Worm (Caenorhabditis elegans) whole organism, L2 larva: ENCODE measurements around the gene M88.3.

Experiments used
- C34F6.9 ChIP-seq: fragments of 150-350 bp; optimal IDR thresholded peaks from 2 replicates; lab custom pipeline; 2014; ENCODE audit warnings: missing biosample characterization, missing genetic modification characterization
- F13H6.1 ChIP-seq: sonication (generic microtip); optimal IDR thresholded peaks from 2 replicates; lab custom pipeline; 2016; ENCODE audit warnings: missing genetic modification characterization, missing compliant biosample characterization
- R02D3.7 ChIP-seq: fragments of 150-350 bp; optimal IDR thresholded peaks from 2 replicates; lab custom pipeline; 2014; ENCODE audit warnings: missing biosample characterization, missing genetic modification characterization
- Y55F3AM.14 ChIP-seq: fragments of 200-800 bp; sonication (Bioruptor generic); optimal IDR thresholded peaks from 2 replicates; lab custom pipeline; 2018; ENCODE audit warnings: mild to moderate bottlenecking, missing genetic modification characterization, missing compliant biosample characterization
- alr-1 ChIP-seq: fragments of 150-350 bp; optimal IDR thresholded peaks from 2 replicates; lab custom pipeline; 2014; ENCODE audit warnings: missing biosample characterization, missing genetic modification characterization
- aly-2 ChIP-seq: fragments of 150-350 bp; optimal IDR thresholded peaks from 2 replicates; lab custom pipeline; 2014; ENCODE audit warnings: missing biosample characterization, missing genetic modification characterization
- ama-1 ChIP-seq: fragments of 150-350 bp; optimal IDR thresholded peaks from 2 replicates; lab custom pipeline; 2018; ENCODE audit warnings: inconsistent platforms
- blmp-1 ChIP-seq: sonication (generic microtip); optimal IDR thresholded peaks from 2 replicates; lab custom pipeline; 2017; ENCODE audit warnings: missing genetic modification characterization, mild to moderate bottlenecking, missing compliant biosample characterization, antibody characterized with exemption, moderate library complexity; ENCODE audit not compliant: insufficient read depth
- ceh-82 ChIP-seq: fragments of 150-350 bp; optimal IDR thresholded peaks from 2 replicates; lab custom pipeline; 2014; ENCODE audit warnings: missing biosample characterization, missing genetic modification characterization
- crh-2 ChIP-seq: sonication (generic microtip); optimal IDR thresholded peaks from 2 replicates; lab custom pipeline; 2017; ENCODE audit warnings: missing biosample characterization, missing genetic modification characterization
- egl-27 ChIP-seq: sonication (generic microtip); optimal IDR thresholded peaks from 3 replicates; lab custom pipeline; 2017; ENCODE audit warnings: missing biosample characterization, missing genetic modification reagents, missing genetic modification characterization
- fos-1 ChIP-seq: fragments of 150-350 bp; optimal IDR thresholded peaks from 2 replicates; lab custom pipeline; 2014; ENCODE audit warnings: missing biosample characterization, missing genetic modification characterization
- gmeb-1 ChIP-seq: fragments of 150-350 bp; optimal IDR thresholded peaks from 2 replicates; lab custom pipeline; 2014; ENCODE audit warnings: missing biosample characterization, missing genetic modification characterization
- lin-11 ChIP-seq: fragments of 150-350 bp; sonication (generic microtip); optimal IDR thresholded peaks from 2 replicates; lab custom pipeline; 2014; ENCODE audit warnings: missing biosample characterization, missing genetic modification characterization, inconsistent platforms, mixed read lengths
- lin-13 ChIP-seq: fragments of 150-350 bp; optimal IDR thresholded peaks from 2 replicates; lab custom pipeline; 2014; ENCODE audit warnings: missing biosample characterization, missing genetic modification reagents, missing genetic modification characterization
- lsy-2 ChIP-seq, 2 experiments: fragments of 150-350 bp in 1 of 2; sonication (generic microtip) in 1 of 2; optimal IDR thresholded peaks; 2 replicates each; lab custom pipeline; 2014 to 2017; ENCODE audit warnings: missing biosample characterization in 2 of 2, missing genetic modification characterization in 2 of 2
- mab-5 ChIP-seq: fragments of 150-350 bp; optimal IDR thresholded peaks from 2 replicates; lab custom pipeline; 2014; ENCODE audit warnings: missing biosample characterization, missing genetic modification characterization
- mbf-1 ChIP-seq: sonication (generic microtip); optimal IDR thresholded peaks from 2 replicates; lab custom pipeline; 2017; ENCODE audit warnings: missing biosample characterization, missing genetic modification characterization
- nhr-10 ChIP-seq: sonication (generic microtip); optimal IDR thresholded peaks from 2 replicates; lab custom pipeline; 2017; ENCODE audit warnings: missing biosample characterization, missing genetic modification characterization
- nhr-11 ChIP-seq: fragments of 150-350 bp; optimal IDR thresholded peaks from 2 replicates; lab custom pipeline; 2014; ENCODE audit warnings: missing biosample characterization, missing genetic modification characterization
- nhr-12 ChIP-seq: fragments of 150-350 bp; optimal IDR thresholded peaks from 2 replicates; lab custom pipeline; 2014; ENCODE audit warnings: missing biosample characterization, missing genetic modification characterization
- nhr-129 ChIP-seq: fragments of 150-350 bp; optimal IDR thresholded peaks from 2 replicates; lab custom pipeline; 2014; ENCODE audit warnings: missing biosample characterization, missing genetic modification characterization
- nhr-21 ChIP-seq: fragments of 150-350 bp; optimal IDR thresholded peaks from 2 replicates; lab custom pipeline; 2014; ENCODE audit warnings: missing biosample characterization, missing genetic modification characterization
- nhr-23 ChIP-seq: fragments of 150-350 bp; optimal IDR thresholded peaks from 2 replicates; lab custom pipeline; 2014; ENCODE audit warnings: missing biosample characterization, missing genetic modification reagents, missing genetic modification characterization
- nhr-237 ChIP-seq: fragments of 150-350 bp; optimal IDR thresholded peaks from 2 replicates; lab custom pipeline; 2014; ENCODE audit warnings: missing biosample characterization, missing genetic modification characterization
- nhr-25 ChIP-seq: fragments of 150-350 bp; sonication (generic microtip); optimal IDR thresholded peaks from 3 replicates; lab custom pipeline; 2014; ENCODE audit warnings: missing biosample characterization, missing genetic modification characterization
- nhr-6 ChIP-seq: fragments of 150-350 bp; optimal IDR thresholded peaks from 2 replicates; lab custom pipeline; 2014; ENCODE audit warnings: missing biosample characterization, missing genetic modification characterization
- nhr-77 ChIP-seq: fragments of 150-350 bp; optimal IDR thresholded peaks from 2 replicates; lab custom pipeline; 2014; ENCODE audit warnings: missing biosample characterization, missing genetic modification characterization
- peb-1 ChIP-seq: fragments of 150-350 bp; optimal IDR thresholded peaks from 2 replicates; lab custom pipeline; 2014; ENCODE audit warnings: missing biosample characterization, missing genetic modification characterization
- sem-4 ChIP-seq: fragments of 150-350 bp; optimal IDR thresholded peaks from 2 replicates; lab custom pipeline; 2014; ENCODE audit warnings: missing biosample characterization, missing genetic modification reagents, missing genetic modification characterization
- skn-1 ChIP-seq: sonication (generic microtip); optimal IDR thresholded peaks from 2 replicates; lab custom pipeline; 2017; ENCODE audit warnings: missing biosample characterization, missing genetic modification characterization
- sma-3 ChIP-seq: sonication (generic microtip); optimal IDR thresholded peaks from 2 replicates; lab custom pipeline; 2016; ENCODE audit warnings: missing genetic modification reagents, missing genetic modification characterization, missing compliant biosample characterization
- sma-9 ChIP-seq, 2 experiments: fragments of 150-350 bp in 1 of 2; sonication (generic microtip) in 1 of 2; optimal IDR thresholded peaks; 2 replicates each; lab custom pipeline; 2014 to 2016; ENCODE audit warnings: missing genetic modification characterization in 2 of 2, mild to moderate bottlenecking in 1 of 2, missing biosample characterization in 1 of 2, missing compliant biosample characterization in 1 of 2, missing genetic modification reagents in 1 of 2, moderate library complexity in 1 of 2
- snpc-4 ChIP-seq: fragments of 150-350 bp; optimal IDR thresholded peaks from 2 replicates; lab custom pipeline; 2014; ENCODE audit warnings: missing biosample characterization, missing genetic modification characterization
- unc-39 ChIP-seq: fragments of 150-350 bp; optimal IDR thresholded peaks from 2 replicates; lab custom pipeline; 2014; ENCODE audit warnings: missing biosample characterization, missing genetic modification characterization
- unc-55 ChIP-seq: fragments of 150-350 bp; sonication (generic microtip); optimal IDR thresholded peaks from 3 replicates; lab custom pipeline; 2014; ENCODE audit warnings: missing biosample characterization, missing genetic modification reagents, missing genetic modification characterization
- unc-62 ChIP-seq: fragments of 150-350 bp; optimal IDR thresholded peaks from 2 replicates; lab custom pipeline; 2014; ENCODE audit warnings: missing biosample characterization, missing genetic modification reagents, missing genetic modification characterization
- ztf-1 ChIP-seq: fragments of 200-800 bp; sonication (Bioruptor generic); conservative IDR thresholded peaks from 2 replicates; pipeline ENCODE4 v1.3.6; 2022; ENCODE audit warnings: missing genetic modification characterization, missing compliant biosample characterization
- ztf-11 ChIP-seq: sonication (generic microtip); optimal IDR thresholded peaks from 2 replicates; lab custom pipeline; 2017; ENCODE audit warnings: missing biosample characterization, missing genetic modification characterization

M88.3 gene

ce11 chrIII:4568030-4568429, 23.2 kb upstream of the M88.3 start, which contains the start of gene mlcd-1:
mlcd-1 (minus strand) TSS chrIII:4568130.
- TF ChIP-seq peb-1 (tag; lab: Kevin White, UChicago), result no peak
- TF ChIP-seq unc-39 (tag; lab: Kevin White, UChicago), result no peak
- no peak for TF ChIP-seq sma-3
- no peak for TF ChIP-seq ceh-82 (tag; lab: Kevin White, UChicago)
- TF ChIP-seq F13H6.1 (tag; lab: Kevin White, UChicago), result no peak
- TF ChIP-seq lin-13 (GFP tag; lab: Kevin White, UChicago), result no peak
- no peak for TF ChIP-seq R02D3.7 (tag; lab: Kevin White, UChicago)
- TF ChIP-seq skn-1, result no peak
- TF ChIP-seq egl-27, result no peak

- TF ChIP-seq skn-1 (no peak), nhr-10 (tag; lab: Kevin White, UChicago) (no peak), ztf-1 (no peak), F13H6.1 (tag; lab: Kevin White, UChicago) (peak; percentile 44), alr-1 (tag; lab: Kevin White, UChicago) (no peak), sma-3 (peak; percentile 27), Y55F3AM.14 (GFP tag; lab: Kevin White, UChicago) (peak; percentile 15), lin-13 (GFP tag; lab: Kevin White, UChicago) (peak; percentile 34), nhr-25 (peak; percentile 14), peb-1 (tag; lab: Kevin White, UChicago) (no peak), C34F6.9 (tag; lab: Kevin White, UChicago) (peak; percentile 69), unc-62 (no peak), lin-11 (tag; lab: Kevin White, UChicago) (peak; percentile 16), nhr-129 (peak; percentile 20), crh-2 (peak; percentile 20), unc-39 (tag; lab: Kevin White, UChicago) (no peak), mab-5 (tag; lab: Kevin White, UChicago) (peak; percentile 16), sem-4 (tag; lab: Kevin White, UChicago) (peak; percentile 7), fos-1 (tag; lab: Kevin White, UChicago) (peak; percentile 68), blmp-1 (tag; lab: Kevin White, UChicago) (no peak), ama-1 (lab: Kevin White, UChicago) (no peak), lsy-2 (tag; optimal IDR thresholded peaks at IDR 0.05; lab: Kevin White, UChicago) (peak in 1 of 2 experiments; percentile 65), egl-27 (peak; percentile 47), aly-2 (tag; lab: Kevin White, UChicago) (no peak), mbf-1 (tag; lab: Kevin White, UChicago) (no peak), nhr-77 (tag; lab: Kevin White, UChicago) (no peak), nhr-6 (tag; lab: Kevin White, UChicago) (no peak), gmeb-1 (tag; lab: Kevin White, UChicago) (no peak), nhr-21 (tag; lab: Kevin White, UChicago) (peak; percentile 28), nhr-23 (tag; lab: Kevin White, UChicago) (no peak), sma-9 (GFP tag; optimal IDR thresholded peaks at IDR 0.05; lab: Kevin White, UChicago) (peak; percentile 59), sma-9 (tag; optimal IDR thresholded peaks at IDR 0.05; lab: Kevin White, UChicago) (no peak), snpc-4 (tag; lab: Kevin White, UChicago) (no peak), unc-55 (peak; percentile 75), nhr-12 (no peak), ztf-11 (tag; lab: Kevin White, UChicago) (no peak)
Measured at ce11 chrIII:4562070-4562788, 17.4 kb upstream of the M88.3 start, which contains the start of gene pan-1. pan-1 (plus strand) TSS chrIII:4562738.

ce11 chrIII:4561286-4561685, 16.4 kb upstream of the M88.3 start:
- TF ChIP-seq mbf-1 (tag; lab: Kevin White, UChicago) (no peak), unc-55 (no peak), skn-1 (no peak), nhr-237 (tag; lab: Kevin White, UChicago) (no peak), lin-13 (GFP tag; lab: Kevin White, UChicago) (no peak), unc-39 (tag; lab: Kevin White, UChicago) (no peak), ama-1 (lab: Kevin White, UChicago) (no peak), unc-62 (no peak), fos-1 (tag; lab: Kevin White, UChicago) (peak; percentile 18), R02D3.7 (tag; lab: Kevin White, UChicago) (no peak), sma-3 (no peak), mab-5 (tag; lab: Kevin White, UChicago) (no peak), sma-9 (GFP tag; optimal IDR thresholded peaks at IDR 0.05; lab: Kevin White, UChicago) (peak; percentile 22), sma-9 (tag; optimal IDR thresholded peaks at IDR 0.05; lab: Kevin White, UChicago) (no peak), nhr-21 (tag; lab: Kevin White, UChicago) (no peak), aly-2 (tag; lab: Kevin White, UChicago) (no peak), nhr-11 (tag; lab: Kevin White, UChicago) (no peak)
- TF ChIP-seq, all 48 proteins: peak for 2
